Fruit fly (Drosophila melanogaster): Measurements from ENCODE around the gene CG43783.

CG43783 gene

dm6 chr3L:8949823-8950222, 4.2 kb downstream of the CG43783 start:
- no peak for TF ChIP-seq br (GFP tag; optimal IDR thresholded peaks at IDR 0.05)
- peak; percentile 57 for TF ChIP-seq Dfd (GFP tag; optimal IDR thresholded peaks at IDR 0.05)

- TF ChIP-seq Sp1 (GFP tag; optimal IDR thresholded peaks at IDR 0.05) (no peak), sv (GFP tag; optimal IDR thresholded peaks at IDR 0.05) (no peak), CG9705 (GFP tag; optimal IDR thresholded peaks at IDR 0.05) (no peak), OdsH (GFP tag; optimal IDR thresholded peaks at IDR 0.05) (no peak), br (GFP tag; optimal IDR thresholded peaks at IDR 0.05) (no peak), N (GFP tag; optimal IDR thresholded peaks at IDR 0.05) (no peak), HLH106 (tag; optimal IDR thresholded peaks at IDR 0.05) (no peak), Dif (GFP tag; optimal IDR thresholded peaks at IDR 0.05; ENCODE audit: partially characterized antibody) (no peak), Vsx2 (GFP tag; optimal IDR thresholded peaks at IDR 0.05; ENCODE audit: partially characterized antibody) (no peak), Hnf4 (GFP tag; optimal IDR thresholded peaks at IDR 0.05) (no peak), jim (GFP tag; optimal IDR thresholded peaks at IDR 0.05) (no peak), rgr (GFP tag; optimal IDR thresholded peaks at IDR 0.05) (no peak), woc (GFP tag; optimal IDR thresholded peaks at IDR 0.05) (no peak)
Measured at dm6 chr3L:8947848-8948494, 6.1 kb downstream of the CG43783 start.

dm6 chr3L:8939654-8940053, 14.4 kb downstream of the CG43783 start:
- no peak for TF ChIP-seq Dif (GFP tag; optimal IDR thresholded peaks at IDR 0.05; ENCODE audit: partially characterized antibody)
- TF ChIP-seq woc (GFP tag; optimal IDR thresholded peaks at IDR 0.05) = no peak
- TF ChIP-seq Mio (GFP tag; optimal IDR thresholded peaks at IDR 0.05) = no peak
- no peak for TF ChIP-seq lola (GFP tag; optimal IDR thresholded peaks at IDR 0.05)
- no peak for TF ChIP-seq jim (GFP tag; optimal IDR thresholded peaks at IDR 0.05)
- no peak for TF ChIP-seq Sp1 (GFP tag; optimal IDR thresholded peaks at IDR 0.05)
- TF ChIP-seq fru (GFP tag; optimal IDR thresholded peaks at IDR 0.05) = no peak
- no peak for TF ChIP-seq pan (optimal IDR thresholded peaks at IDR 0.05)
- no peak for TF ChIP-seq Hr78 (GFP tag; optimal IDR thresholded peaks at IDR 0.05)
- no peak for TF ChIP-seq Abd-B (GFP tag; optimal IDR thresholded peaks at IDR 0.05)
- TF ChIP-seq psq (GFP tag; optimal IDR thresholded peaks at IDR 0.05) = no peak
- TF ChIP-seq OdsH (GFP tag; optimal IDR thresholded peaks at IDR 0.05) = no peak
- no peak for TF ChIP-seq Myc (optimal IDR thresholded peaks at IDR 0.05)
- no peak for TF ChIP-seq Rel (GFP tag; optimal IDR thresholded peaks at IDR 0.05)
- TF ChIP-seq Rel (tag; optimal IDR thresholded peaks at IDR 0.05) = no peak

dm6 chr3L:8931916-8932315, 22.2 kb downstream of the CG43783 start:
- TF ChIP-seq foxo (GFP tag; optimal IDR thresholded peaks at IDR 0.05) (no peak), Myc (optimal IDR thresholded peaks at IDR 0.05) (no peak), usp (GFP tag; optimal IDR thresholded peaks at IDR 0.05) (no peak), Rel (GFP tag; optimal IDR thresholded peaks at IDR 0.05) (no peak), Rel (tag; optimal IDR thresholded peaks at IDR 0.05) (no peak), CrebA (GFP tag; optimal IDR thresholded peaks at IDR 0.05; ENCODE audit: borderline replicate concordance) (peak; percentile 34), br (GFP tag; optimal IDR thresholded peaks at IDR 0.05) (no peak), fru (GFP tag; optimal IDR thresholded peaks at IDR 0.05) (no peak)

dm6 chr3L:8929527-8929926, 24.5 kb downstream of the CG43783 start:
- no peak for TF ChIP-seq dsf (GFP tag; optimal IDR thresholded peaks at IDR 0.05; ENCODE audit: borderline replicate concordance)
- no peak for TF ChIP-seq N (GFP tag; optimal IDR thresholded peaks at IDR 0.05)
- TF ChIP-seq br (GFP tag; optimal IDR thresholded peaks at IDR 0.05) = no peak
- TF ChIP-seq Vsx2 (GFP tag; optimal IDR thresholded peaks at IDR 0.05; ENCODE audit: partially characterized antibody) = no peak
- no peak for TF ChIP-seq Hnf4 (GFP tag; optimal IDR thresholded peaks at IDR 0.05)
- no peak for TF ChIP-seq Rel (GFP tag; optimal IDR thresholded peaks at IDR 0.05)
- no peak for TF ChIP-seq Rel (tag; optimal IDR thresholded peaks at IDR 0.05)
- TF ChIP-seq Abd-B (GFP tag; optimal IDR thresholded peaks at IDR 0.05) = no peak
- no peak for TF ChIP-seq dl (GFP tag; optimal IDR thresholded peaks at IDR 0.05; ENCODE audit: insufficient read depth in 1 of 2, partially characterized antibody in 2 of 2)
- TF ChIP-seq pan (optimal IDR thresholded peaks at IDR 0.05) = no peak
- no peak for TF ChIP-seq sv (GFP tag; optimal IDR thresholded peaks at IDR 0.05)
- TF ChIP-seq Mio (GFP tag; optimal IDR thresholded peaks at IDR 0.05) = no peak
- no peak for TF ChIP-seq psq (GFP tag; optimal IDR thresholded peaks at IDR 0.05)
- TF ChIP-seq ey (GFP tag; optimal IDR thresholded peaks at IDR 0.05) = no peak
- no peak for TF ChIP-seq OdsH (GFP tag; optimal IDR thresholded peaks at IDR 0.05)
- TF ChIP-seq Hr83 (GFP tag; optimal IDR thresholded peaks at IDR 0.05; ENCODE audit: poor library complexity, severe bottlenecking) = no peak
- no peak for TF ChIP-seq woc (GFP tag; optimal IDR thresholded peaks at IDR 0.05)
- no peak for TF ChIP-seq foxo (GFP tag; optimal IDR thresholded peaks at IDR 0.05)
- no peak for TF ChIP-seq Dif (GFP tag; optimal IDR thresholded peaks at IDR 0.05; ENCODE audit: partially characterized antibody)
- no peak for TF ChIP-seq CG32264 (GFP tag; optimal IDR thresholded peaks at IDR 0.05)
- no peak for TF ChIP-seq sage (GFP tag; optimal IDR thresholded peaks at IDR 0.05)
